Fruit fly (Drosophila melanogaster) whole organism, embryonic: ENCODE data around the gene CCDC53.

Source experiments
- Asciz ChIP-seq: fragments of 200-800 bp; sonication (Bioruptor generic); optimal IDR thresholded peaks from 2 replicates; lab custom pipeline; 2017; ENCODE audit warnings: missing biosample characterization, mild to moderate bottlenecking, missing genetic modification characterization, missing genetic modification reagents
- Blimp-1 ChIP-seq: fragments of 200-800 bp; sonication (Bioruptor generic); optimal IDR thresholded peaks from 3 replicates; lab custom pipeline; 2018; ENCODE audit warnings: missing biosample characterization, missing genetic modification characterization, mild to moderate bottlenecking, moderate library complexity, missing genetic modification reagents
- CG10147 ChIP-seq: fragments of 200-800 bp; sonication (Bioruptor generic); optimal IDR thresholded peaks from 2 replicates; lab custom pipeline; 2019; ENCODE audit warnings: missing biosample characterization, mild to moderate bottlenecking, missing genetic modification characterization, moderate library complexity
- CG10654 ChIP-seq: fragments of 200-800 bp; sonication (Bioruptor generic); optimal IDR thresholded peaks from 2 replicates; lab custom pipeline; 2016; ENCODE audit warnings: missing biosample characterization, missing genetic modification characterization
- CG11398 ChIP-seq: fragments of 200-800 bp; sonication (Bioruptor generic); optimal IDR thresholded peaks from 2 replicates; lab custom pipeline; 2016; ENCODE audit warnings: missing biosample characterization, missing genetic modification characterization
- CG1233 ChIP-seq: fragments of 200-800 bp; sonication (Bioruptor generic); optimal IDR thresholded peaks from 4 replicates; lab custom pipeline; 2018; ENCODE audit warnings: missing biosample characterization, mild to moderate bottlenecking, missing genetic modification characterization
- CG13287 ChIP-seq: fragments of 200-800 bp; sonication (Bioruptor generic); IDR thresholded peaks from 2 replicates; pipeline ENCODE4 v1.3.6; 2022; ENCODE audit warnings: missing biosample characterization, missing genetic modification characterization; ENCODE audit not compliant: partially characterized antibody
- CG13424 ChIP-seq: fragments of 200-800 bp; sonication (Bioruptor generic); optimal IDR thresholded peaks from 2 replicates; lab custom pipeline; 2019; ENCODE audit warnings: missing biosample characterization, mild to moderate bottlenecking, missing genetic modification characterization, moderate library complexity
- CG13894 ChIP-seq: fragments of 200-800 bp; sonication (Bioruptor generic); optimal IDR thresholded peaks from 3 replicates; lab custom pipeline; 2018; ENCODE audit warnings: missing biosample characterization, mild to moderate bottlenecking, missing genetic modification characterization, moderate library complexity
- CG1647 ChIP-seq: fragments of 200-800 bp; sonication (Bioruptor generic); optimal IDR thresholded peaks from 3 replicates; lab custom pipeline; 2016; ENCODE audit warnings: missing biosample characterization, missing genetic modification characterization
- CG17186 ChIP-seq: fragments of 200-800 bp; sonication (Bioruptor generic); optimal IDR thresholded peaks from 3 replicates; lab custom pipeline; 2017; ENCODE audit warnings: missing biosample characterization, missing genetic modification reagents, missing genetic modification characterization
- CG17568 ChIP-seq: fragments of 200-800 bp; sonication (Bioruptor generic); optimal IDR thresholded peaks from 2 replicates; lab custom pipeline; 2018; ENCODE audit warnings: missing biosample characterization, mild to moderate bottlenecking, missing genetic modification characterization, moderate library complexity
- CG1832 ChIP-seq: fragments of 200-800 bp; sonication (Bioruptor generic); optimal IDR thresholded peaks from 2 replicates; lab custom pipeline; 2017; ENCODE audit warnings: missing biosample characterization, mild to moderate bottlenecking, missing genetic modification characterization, inconsistent platforms
- CG34376 ChIP-seq: fragments of 200-800 bp; sonication (Bioruptor generic); optimal IDR thresholded peaks from 2 replicates; lab custom pipeline; 2018; ENCODE audit warnings: missing biosample characterization, mild to moderate bottlenecking, missing genetic modification characterization
- CG42726 ChIP-seq: fragments of 200-800 bp; sonication (Bioruptor generic); IDR thresholded peaks from 2 replicates; pipeline ENCODE4 v1.3.6; 2022; ENCODE audit warnings: missing biosample characterization, missing genetic modification characterization; ENCODE audit not compliant: partially characterized antibody
- CG4404 ChIP-seq: fragments of 200-800 bp; sonication (Bioruptor generic); IDR thresholded peaks from 2 replicates; pipeline ENCODE4 v1.3.6; 2022; ENCODE audit warnings: missing biosample characterization, missing genetic modification characterization
- CG6683 ChIP-seq: fragments of 200-800 bp; sonication (Bioruptor generic); optimal IDR thresholded peaks from 2 replicates; lab custom pipeline; 2017; ENCODE audit warnings: missing biosample characterization, mild to moderate bottlenecking, missing genetic modification characterization, missing genetic modification reagents
- CG6765 ChIP-seq: fragments of 200-800 bp; sonication (Bioruptor generic); optimal IDR thresholded peaks from 3 replicates; lab custom pipeline; 2017; ENCODE audit warnings: missing biosample characterization, mild to moderate bottlenecking, missing genetic modification characterization
- CG7987 ChIP-seq: fragments of 200-800 bp; sonication (Bioruptor generic); optimal IDR thresholded peaks from 2 replicates; lab custom pipeline; 2018; ENCODE audit warnings: missing biosample characterization, mild to moderate bottlenecking, missing genetic modification characterization, moderate library complexity
- CG9609 ChIP-seq: fragments of 200-800 bp; sonication (Bioruptor generic); optimal IDR thresholded peaks from 3 replicates; lab custom pipeline; 2016; ENCODE audit warnings: missing biosample characterization, missing genetic modification characterization
- Dip2 ChIP-seq: fragments of 200-800 bp; sonication (Bioruptor generic); IDR thresholded peaks from 2 replicates; pipeline ENCODE4 v1.3.6; 2022; ENCODE audit warnings: missing biosample characterization, missing genetic modification characterization
- Elba2 ChIP-seq: fragments of 200-800 bp; sonication (Bioruptor generic); optimal IDR thresholded peaks from 3 replicates; lab custom pipeline; 2016; ENCODE audit warnings: missing biosample characterization, missing genetic modification characterization
- Gsc ChIP-seq: fragments of 200-800 bp; sonication (Bioruptor generic); IDR thresholded peaks from 2 replicates; pipeline ENCODE4 v1.3.6; 2022; ENCODE audit warnings: missing biosample characterization, missing genetic modification characterization
- HLH54F ChIP-seq: fragments of 200-800 bp; sonication (Bioruptor generic); optimal IDR thresholded peaks from 3 replicates; lab custom pipeline; 2016; ENCODE audit warnings: missing biosample characterization, missing genetic modification characterization
- HLHmδ ChIP-seq: fragments of 200-800 bp; sonication (Bioruptor generic); optimal IDR thresholded peaks from 2 replicates; lab custom pipeline; 2018; ENCODE audit warnings: missing biosample characterization, mild to moderate bottlenecking, missing genetic modification characterization, moderate library complexity
- HmgD ChIP-seq: fragments of 200-800 bp; sonication (Bioruptor generic); optimal IDR thresholded peaks from 3 replicates; lab custom pipeline; 2016; ENCODE audit warnings: missing biosample characterization, missing genetic modification characterization
- HmgZ ChIP-seq: fragments of 200-800 bp; sonication (Bioruptor generic); optimal IDR thresholded peaks from 2 replicates; lab custom pipeline; 2018; ENCODE audit warnings: missing biosample characterization, mild to moderate bottlenecking, missing genetic modification characterization
- NC2β ChIP-seq: fragments of 200-800 bp; sonication (Bioruptor generic); optimal IDR thresholded peaks from 2 replicates; lab custom pipeline; 2016; ENCODE audit warnings: missing biosample characterization, missing genetic modification characterization
- NFAT ChIP-seq: fragments of 200-800 bp; sonication (Bioruptor generic); IDR thresholded peaks from 2 replicates; pipeline ENCODE4 v1.3.6; 2022; ENCODE audit warnings: missing biosample characterization, missing genetic modification characterization
- Nf-YB ChIP-seq: fragments of 200-800 bp; sonication (Bioruptor generic); optimal IDR thresholded peaks from 3 replicates; lab custom pipeline; 2019; ENCODE audit warnings: missing biosample characterization, mild to moderate bottlenecking, missing genetic modification characterization, moderate library complexity
- aop ChIP-seq: fragments of 200-800 bp; sonication (Bioruptor generic); IDR thresholded peaks from 2 replicates; pipeline ENCODE4 v1.3.6; 2022; ENCODE audit warnings: missing biosample characterization, missing genetic modification characterization
- bowl ChIP-seq: fragments of 200-800 bp; sonication (Bioruptor generic); IDR thresholded peaks from 2 replicates; pipeline ENCODE4 v1.3.6; 2022; ENCODE audit warnings: missing biosample characterization, missing genetic modification characterization
- disco-r ChIP-seq: fragments of 200-800 bp; sonication (Bioruptor generic); optimal IDR thresholded peaks from 2 replicates; lab custom pipeline; 2016; ENCODE audit warnings: missing biosample characterization, missing genetic modification characterization
- fd64A ChIP-seq: fragments of 200-800 bp; sonication (Bioruptor generic); optimal IDR thresholded peaks from 3 replicates; lab custom pipeline; 2018; ENCODE audit warnings: missing biosample characterization, mild to moderate bottlenecking, missing genetic modification characterization
- fru ChIP-seq: fragments of >200 bp; optimal IDR thresholded peaks from 2 replicates; lab custom pipeline; 2017
- ham ChIP-seq: fragments of 200-800 bp; sonication (Bioruptor generic); IDR thresholded peaks from 2 replicates; pipeline ENCODE4 v1.3.6; 2022; ENCODE audit warnings: missing biosample characterization, missing genetic modification characterization
- ind ChIP-seq: fragments of 200-800 bp; sonication (Bioruptor generic); optimal IDR thresholded peaks from 3 replicates; lab custom pipeline; 2016; ENCODE audit warnings: missing biosample characterization, missing genetic modification characterization
- insv ChIP-seq, 2 experiments: fragments of 200-800 bp; sonication (Bioruptor generic); optimal IDR thresholded peaks; 3 replicates each; lab custom pipeline; 2016 to 2018; ENCODE audit warnings: missing biosample characterization in 2 of 2, missing genetic modification characterization in 2 of 2
- jigr1 ChIP-seq: fragments of 200-800 bp; sonication (Bioruptor generic); IDR thresholded peaks from 3 replicates; pipeline ENCODE4 v1.3.6; 2022; ENCODE audit warnings: missing biosample characterization, missing genetic modification characterization
- lbe ChIP-seq: fragments of 200-800 bp; sonication (Bioruptor generic); optimal IDR thresholded peaks from 2 replicates; lab custom pipeline; 2016; ENCODE audit warnings: missing biosample characterization, mild to moderate bottlenecking, missing genetic modification characterization
- luna ChIP-seq: fragments of 200-800 bp; sonication (Bioruptor generic); optimal IDR thresholded peaks from 2 replicates; lab custom pipeline; 2016; ENCODE audit warnings: missing biosample characterization, missing genetic modification characterization
- run ChIP-seq: fragments of 200-800 bp; sonication (Bioruptor generic); optimal IDR thresholded peaks from 3 replicates; lab custom pipeline; 2018; ENCODE audit warnings: missing biosample characterization, mild to moderate bottlenecking, missing genetic modification characterization
- scrt ChIP-seq: fragments of 200-800 bp; sonication (Bioruptor generic); optimal IDR thresholded peaks from 2 replicates; lab custom pipeline; 2018; ENCODE audit warnings: missing biosample characterization, mild to moderate bottlenecking, missing genetic modification characterization, moderate library complexity
- sd ChIP-seq: fragments of 200-800 bp; sonication (Bioruptor generic); optimal IDR thresholded peaks from 3 replicates; lab custom pipeline; 2018; ENCODE audit warnings: missing biosample characterization, mild to moderate bottlenecking, missing genetic modification characterization, moderate library complexity
- slou ChIP-seq: fragments of 200-800 bp; sonication (Bioruptor generic); optimal IDR thresholded peaks from 3 replicates; lab custom pipeline; 2016; ENCODE audit warnings: missing biosample characterization, missing genetic modification characterization
- unpg ChIP-seq: fragments of 200-800 bp; sonication (Bioruptor generic); optimal IDR thresholded peaks from 3 replicates; lab custom pipeline; 2018; ENCODE audit warnings: missing biosample characterization, mild to moderate bottlenecking, missing genetic modification characterization, moderate library complexity
- vvl ChIP-seq: fragments of 200-800 bp; sonication (Bioruptor generic); IDR thresholded peaks from 2 replicates; pipeline ENCODE4 v1.3.6; 2022; ENCODE audit warnings: missing biosample characterization, missing genetic modification characterization
- wek ChIP-seq: fragments of 200-800 bp; sonication (Bioruptor generic); optimal IDR thresholded peaks from 3 replicates; lab custom pipeline; 2018; ENCODE audit warnings: missing biosample characterization, mild to moderate bottlenecking, missing genetic modification characterization, moderate library complexity
- zf30C ChIP-seq: fragments of 200-800 bp; sonication (Bioruptor generic); optimal IDR thresholded peaks from 3 replicates; lab custom pipeline; 2018; ENCODE audit warnings: missing biosample characterization, mild to moderate bottlenecking, missing genetic modification characterization

The CCDC53 gene

dm6 chr2L:8009283-8010211 is 31.4 kb upstream of the CCDC53 start, which contains the start of gene CG12560 (continued):
- TF ChIP-seq sd (tag; lab: Kevin White, UChicago) = peak; percentile 78
- no peak for TF ChIP-seq HLH54F (GFP tag; lab: Kevin White, UChicago)
- no peak for TF ChIP-seq CG1647 (GFP tag; lab: Kevin White, UChicago)
- TF ChIP-seq bowl (GFP tag; lab: Robert Waterston, UW) = no peak
- no peak for TF ChIP-seq CG6683 (GFP tag; lab: Kevin White, UChicago)
- TF ChIP-seq Gsc = no peak
- no peak for TF ChIP-seq CG13424
- TF ChIP-seq Asciz (GFP tag; lab: Kevin White, UChicago) = no peak
- no peak for TF ChIP-seq CG11398 (GFP tag; lab: Kevin White, UChicago)
- TF ChIP-seq wek (GFP tag; lab: Kevin White, UChicago) = no peak
- no peak for TF ChIP-seq Nf-YB
- TF ChIP-seq CG10654 (GFP tag; lab: Kevin White, UChicago) = no peak
- no peak for TF ChIP-seq run (tag; lab: Kevin White, UChicago)
- no peak for TF ChIP-seq zf30C (GFP tag; lab: Kevin White, UChicago)
- no peak for TF ChIP-seq Blimp-1 (GFP tag; lab: Kevin White, UChicago)
- TF ChIP-seq CG42726 (GFP tag; lab: Robert Waterston, UW) = no peak
- no peak for TF ChIP-seq NFAT (GFP tag; lab: Robert Waterston, UW)
- TF ChIP-seq CG9609 (GFP tag; lab: Kevin White, UChicago) = no peak
- TF ChIP-seq disco-r (GFP tag; lab: Kevin White, UChicago) = no peak
- TF ChIP-seq Dip2 (GFP tag; lab: Robert Waterston, UW) = no peak
- TF ChIP-seq CG1233 (GFP tag; lab: Kevin White, UChicago) = no peak
- no peak for TF ChIP-seq ind
- peak; percentile 45 for TF ChIP-seq CG34376 (GFP tag; lab: Kevin White, UChicago)
- TF ChIP-seq CG7987 (GFP tag; lab: Kevin White, UChicago) = no peak
- TF ChIP-seq ham = no peak
- TF ChIP-seq CG13287 = no peak
- no peak for TF ChIP-seq CG17186 (GFP tag; lab: Kevin White, UChicago)
- no peak for TF ChIP-seq scrt (GFP tag; lab: Kevin White, UChicago)
- no peak for TF ChIP-seq jigr1
- no peak for TF ChIP-seq lbe (GFP tag; lab: Kevin White, UChicago)
- no peak for TF ChIP-seq aop
- no peak for TF ChIP-seq Elba2
- TF ChIP-seq CG6765 (GFP tag; lab: Kevin White, UChicago) = no peak
- TF ChIP-seq slou = no peak
- TF ChIP-seq insv (GFP tag; optimal IDR thresholded peaks at IDR 0.05; lab: Kevin White, UChicago) = no peak
- TF ChIP-seq CG17568 (GFP tag; lab: Kevin White, UChicago) = peak; percentile 45
- TF ChIP-seq unpg (GFP tag; lab: Kevin White, UChicago) = no peak
- no peak for TF ChIP-seq CG10147 (GFP tag; lab: Kevin White, UChicago)
- no peak for TF ChIP-seq HmgD
- TF ChIP-seq fru (lab: Kevin White, UChicago) = no peak
- TF ChIP-seq HLHmδ = no peak
- no peak for TF ChIP-seq NC2β
- no peak for TF ChIP-seq CG4404 (GFP tag; lab: Robert Waterston, UW)
- TF ChIP-seq fd64A (GFP tag; lab: Kevin White, UChicago) = no peak
- TF ChIP-seq CG1832 = no peak
- TF ChIP-seq HmgZ (tag; lab: Kevin White, UChicago) = peak; percentile 8
- TF ChIP-seq luna (GFP tag; lab: Kevin White, UChicago) = no peak
- TF ChIP-seq vvl (GFP tag; lab: Robert Waterston, UW) = no peak; the same call in 1 of the 2 replicates
- TF ChIP-seq CG13894 = no peak
